Worm (Caenorhabditis elegans) whole organism, L4 larva: ENCODE results near the gene dap-3.

ENCODE experiments used
- D1046.2 ChIP-seq: fragments of 200-800 bp; sonication (Bioruptor generic); IDR thresholded peaks from 2 replicates; pipeline ENCODE4 v1.3.6; 2022; ENCODE audit warnings: missing genetic modification characterization, missing compliant biosample characterization
- F37D6.2 ChIP-seq: sonication (generic microtip); optimal IDR thresholded peaks from 2 replicates; lab custom pipeline; 2016; ENCODE audit warnings: mild to moderate bottlenecking, missing genetic modification characterization, missing compliant biosample characterization
- T20F7.1 ChIP-seq: fragments of 200-800 bp; sonication (Bioruptor generic); optimal IDR thresholded peaks from 2 replicates; lab custom pipeline; 2018; ENCODE audit warnings: mild to moderate bottlenecking, missing genetic modification characterization, missing compliant biosample characterization
- T26A8.4 ChIP-seq: fragments of 200-800 bp; sonication (Bioruptor generic); IDR thresholded peaks from 2 replicates; pipeline ENCODE4 v1.3.6; 2022; ENCODE audit warnings: missing genetic modification characterization, missing compliant biosample characterization
- Y48G9A.11 ChIP-seq: fragments of 200-800 bp; sonication (Bioruptor generic); IDR thresholded peaks from 2 replicates; pipeline ENCODE4 v1.3.6; 2022; ENCODE audit warnings: missing genetic modification reagents, missing genetic modification characterization, missing compliant biosample characterization
- ZK337.2 ChIP-seq: fragments of 200-800 bp; sonication (Bioruptor generic); IDR thresholded peaks from 2 replicates; pipeline ENCODE4 v1.3.6; 2022; ENCODE audit warnings: missing genetic modification reagents, missing genetic modification characterization, missing compliant biosample characterization
- ZK546.5 ChIP-seq, 2 experiments: sonication (generic microtip); optimal IDR thresholded peaks; 2 replicates each; lab custom pipeline; 2017; ENCODE audit warnings: missing biosample characterization in 2 of 2, missing genetic modification characterization in 2 of 2
- aha-1 ChIP-seq: fragments of 150-350 bp; peaks from one replicate; lab custom pipeline; 2014; ENCODE audit warnings: missing biosample characterization, missing genetic modification characterization
- aly-2 ChIP-seq: sonication (generic microtip); optimal IDR thresholded peaks from 2 replicates; lab custom pipeline; 2018; ENCODE audit warnings: missing biosample characterization, missing genetic modification characterization
- ctbp-1 ChIP-seq: fragments of 200-800 bp; sonication (Bioruptor generic); IDR thresholded peaks from 2 replicates; pipeline ENCODE4 v1.3.6; 2022; ENCODE audit warnings: missing genetic modification reagents, missing genetic modification characterization, missing compliant biosample characterization
- daf-12 ChIP-seq: fragments of 150-350 bp; optimal IDR thresholded peaks from 2 replicates; lab custom pipeline; 2014; ENCODE audit warnings: missing biosample characterization, missing genetic modification reagents, missing genetic modification characterization
- daf-16 ChIP-seq, 3 experiments: sonication (generic microtip); optimal IDR thresholded peaks; 2 replicates each; lab custom pipeline; 2016 to 2017; ENCODE audit warnings: missing genetic modification characterization in 3 of 3, missing genetic modification reagents in 3 of 3, mild to moderate bottlenecking in 2 of 3, missing compliant biosample characterization in 2 of 3, missing biosample characterization in 1 of 3, moderate library complexity in 1 of 3
- daf-8 ChIP-seq: fragments of 200-800 bp; sonication (Bioruptor generic); IDR thresholded peaks from 2 replicates; pipeline ENCODE4 v1.3.6; 2022; ENCODE audit warnings: missing genetic modification characterization, missing compliant biosample characterization
- dmd-6 ChIP-seq: fragments of 200-800 bp; sonication (Bioruptor generic); IDR thresholded peaks from 2 replicates; pipeline ENCODE4 v1.3.6; 2022; ENCODE audit warnings: missing genetic modification reagents, missing genetic modification characterization, missing compliant biosample characterization
- egl-43 ChIP-seq: fragments of 200-800 bp; sonication (Bioruptor generic); IDR thresholded peaks from 2 replicates; pipeline ENCODE4 v1.3.6; 2022; ENCODE audit warnings: missing genetic modification reagents, missing genetic modification characterization, missing compliant biosample characterization
- fos-1 ChIP-seq: fragments of 150-350 bp; optimal IDR thresholded peaks from 2 replicates; lab custom pipeline; 2014; ENCODE audit warnings: missing biosample characterization, missing genetic modification characterization
- gei-8 ChIP-seq: fragments of 200-800 bp; sonication (Bioruptor generic); optimal IDR thresholded peaks from 2 replicates; lab custom pipeline; 2018; ENCODE audit warnings: mild to moderate bottlenecking, missing genetic modification characterization, missing compliant biosample characterization
- hlh-11 ChIP-seq: fragments of 200-800 bp; sonication (Bioruptor generic); optimal IDR thresholded peaks from 2 replicates; lab custom pipeline; 2018; ENCODE audit warnings: mild to moderate bottlenecking, missing genetic modification characterization, missing compliant biosample characterization
- jun-1 ChIP-seq: fragments of 150-350 bp; optimal IDR thresholded peaks from 2 replicates; lab custom pipeline; 2014; ENCODE audit warnings: missing biosample characterization, missing genetic modification reagents, missing genetic modification characterization
- lim-7 ChIP-seq: fragments of 200-800 bp; sonication (Bioruptor generic); IDR thresholded peaks from 2 replicates; pipeline ENCODE4 v1.3.6; 2022; ENCODE audit warnings: missing genetic modification characterization, missing compliant biosample characterization
- lin-15B ChIP-seq: fragments of 150-350 bp; sonication (generic microtip); optimal IDR thresholded peaks from 3 replicates; lab custom pipeline; 2014; ENCODE audit warnings: missing biosample characterization, missing genetic modification characterization
- lin-29 ChIP-seq: fragments of 200-800 bp; sonication (Bioruptor generic); IDR thresholded peaks from 2 replicates; pipeline ENCODE4 v1.3.6; 2022; ENCODE audit warnings: missing genetic modification reagents, missing genetic modification characterization, missing compliant biosample characterization
- lin-38 ChIP-seq: fragments of 200-800 bp; sonication (Bioruptor generic); IDR thresholded peaks from 2 replicates; pipeline ENCODE4 v1.3.6; 2022; ENCODE audit warnings: missing genetic modification reagents, missing genetic modification characterization, missing compliant biosample characterization
- lin-39 ChIP-seq: fragments of 150-350 bp; optimal IDR thresholded peaks from 2 replicates; lab custom pipeline; 2014; ENCODE audit warnings: missing biosample characterization, missing genetic modification reagents, missing genetic modification characterization
- lir-3 ChIP-seq: sonication (generic microtip); optimal IDR thresholded peaks from 2 replicates; lab custom pipeline; 2016; ENCODE audit warnings: mild to moderate bottlenecking, missing genetic modification characterization, missing compliant biosample characterization
- lsy-2 ChIP-seq, 2 experiments: fragments of 150-350 bp in 1 of 2; sonication (generic microtip) in 1 of 2; optimal IDR thresholded peaks; 2 replicates each; lab custom pipeline; 2014 to 2017; ENCODE audit warnings: missing biosample characterization in 2 of 2, missing genetic modification characterization in 2 of 2
- madf-5 ChIP-seq, 2 experiments: fragments of 200-800 bp; sonication (Bioruptor generic); IDR thresholded peaks; 2 replicates each; pipeline ENCODE4 v1.3.6; 2022; ENCODE audit warnings: missing compliant biosample characterization in 2 of 2, missing genetic modification characterization in 2 of 2
- madf-9 ChIP-seq: fragments of 200-800 bp; sonication (Bioruptor generic); conservative IDR thresholded peaks from 2 replicates; pipeline ENCODE4 v1.3.6; 2022; ENCODE audit warnings: missing genetic modification reagents, missing genetic modification characterization, missing compliant biosample characterization
- mdl-1 ChIP-seq, 2 experiments: fragments of 150-350 bp in 1 of 2; sonication (generic microtip) in 1 of 2; optimal IDR thresholded peaks; 2 replicates each; lab custom pipeline; 2014 to 2017; ENCODE audit warnings: missing biosample characterization in 2 of 2, missing genetic modification characterization in 2 of 2
- mdt-29 ChIP-seq: fragments of 200-800 bp; sonication (Bioruptor generic); IDR thresholded peaks from 2 replicates; pipeline ENCODE4 v1.3.6; 2022; ENCODE audit warnings: missing genetic modification reagents, missing genetic modification characterization, missing compliant biosample characterization
- nhr-11 ChIP-seq: fragments of 150-350 bp; optimal IDR thresholded peaks from 2 replicates; lab custom pipeline; 2014; ENCODE audit warnings: missing biosample characterization, missing genetic modification characterization
- nhr-25 ChIP-seq: sonication (generic microtip); optimal IDR thresholded peaks from 2 replicates; lab custom pipeline; 2017; ENCODE audit warnings: missing genetic modification characterization, mild to moderate bottlenecking, missing compliant biosample characterization, antibody characterized with exemption, moderate library complexity, borderline replicate concordance; ENCODE audit not compliant: insufficient read depth
- nhr-28 ChIP-seq: fragments of 150-350 bp; optimal IDR thresholded peaks from 2 replicates; lab custom pipeline; 2014; ENCODE audit warnings: missing biosample characterization, missing genetic modification characterization
- php-3 ChIP-seq: fragments of 200-800 bp; sonication (Bioruptor generic); IDR thresholded peaks from 2 replicates; pipeline ENCODE4 v1.3.6; 2022; ENCODE audit warnings: missing genetic modification reagents, missing genetic modification characterization, missing compliant biosample characterization
- pqm-1 ChIP-seq: sonication (generic microtip); optimal IDR thresholded peaks from 2 replicates; lab custom pipeline; 2017; ENCODE audit warnings: missing biosample characterization, missing genetic modification characterization
- rbr-2 ChIP-seq: sonication (generic microtip); optimal IDR thresholded peaks from 2 replicates; lab custom pipeline; 2016; ENCODE audit warnings: missing genotype, missing genetic modification characterization, missing compliant biosample characterization
- set-16 ChIP-seq: fragments of 200-800 bp; sonication (Bioruptor generic); IDR thresholded peaks from 2 replicates; pipeline ENCODE4 v1.3.6; 2022; ENCODE audit warnings: missing genetic modification reagents, missing genetic modification characterization, missing compliant biosample characterization
- skn-1 ChIP-seq: fragments of 150-350 bp; optimal IDR thresholded peaks from 2 replicates; lab custom pipeline; 2014; ENCODE audit warnings: missing biosample characterization, missing genetic modification characterization
- snpc-1.2 ChIP-seq: fragments of 200-800 bp; sonication (Bioruptor generic); IDR thresholded peaks from 2 replicates; pipeline ENCODE4 v1.3.6; 2022; ENCODE audit warnings: missing genetic modification reagents, missing genetic modification characterization, missing compliant biosample characterization
- tag-97 ChIP-seq: fragments of 200-800 bp; sonication (Bioruptor generic); IDR thresholded peaks from 2 replicates; pipeline ENCODE4 v1.3.6; 2022; ENCODE audit warnings: missing genetic modification characterization, missing compliant biosample characterization
- unc-130 ChIP-seq: sonication (generic microtip); optimal IDR thresholded peaks from 2 replicates; lab custom pipeline; 2016; ENCODE audit warnings: missing genetic modification reagents, missing genetic modification characterization, missing compliant biosample characterization
- unc-39 ChIP-seq: sonication (generic microtip); optimal IDR thresholded peaks from 2 replicates; lab custom pipeline; 2017; ENCODE audit warnings: missing biosample characterization, missing genetic modification characterization
- zfp-3 ChIP-seq: fragments of 200-800 bp; sonication (Bioruptor generic); conservative IDR thresholded peaks from 2 replicates; pipeline ENCODE4 v1.3.6; 2022; ENCODE audit warnings: missing genetic modification reagents, missing genetic modification characterization, missing compliant biosample characterization
- zip-11 ChIP-seq: fragments of 200-800 bp; sonication (Bioruptor generic); IDR thresholded peaks from 2 replicates; pipeline ENCODE4 v1.3.6; 2022; ENCODE audit warnings: missing genetic modification characterization, missing compliant biosample characterization
- zip-2 ChIP-seq: fragments of 150-350 bp; optimal IDR thresholded peaks from 2 replicates; lab custom pipeline; 2014; ENCODE audit warnings: missing biosample characterization, missing genetic modification characterization
- ztf-7 ChIP-seq: fragments of 150-350 bp; optimal IDR thresholded peaks from 2 replicates; lab custom pipeline; 2014; ENCODE audit warnings: missing biosample characterization, missing genetic modification characterization

Gene dap-3

ce11 chrII:10551985-10552736 lies 28.8 kb upstream of the dap-3 start (continued):
- TF ChIP-seq ztf-7 = peak; percentile 61
- TF ChIP-seq aha-1 (tag; lab: Kevin White, UChicago) = peak; percentile 99
- TF ChIP-seq nhr-11 (tag; lab: Kevin White, UChicago) = peak; percentile 98
- peak; percentile 76 to 91 for TF ChIP-seq mdl-1 (tag; optimal IDR thresholded peaks at IDR 0.05; lab: Kevin White, UChicago)
- peak; percentile 70 for TF ChIP-seq F37D6.2
- no peak for TF ChIP-seq snpc-1.2
- no peak for TF ChIP-seq daf-12
- no peak for TF ChIP-seq zip-11 (GFP tag; lab: Robert Waterston, UW)
- 0 out of 2 replicates have a peak, but pooled peaks have one; percentile 18 for TF ChIP-seq lim-7 (GFP tag; lab: Robert Waterston, UW)
- TF ChIP-seq ZK337.2 (GFP tag; lab: Robert Waterston, UW) = peak; percentile 6; the same call in 1 of the 2 replicates
- TF ChIP-seq dmd-6 (GFP tag; lab: Robert Waterston, UW) = peak; percentile 87
- TF ChIP-seq unc-130 (GFP tag; lab: Kevin White, UChicago) = no peak
- TF ChIP-seq set-16 (GFP tag; lab: Robert Waterston, UW) = peak; percentile 55
- TF ChIP-seq php-3 (GFP tag; lab: Robert Waterston, UW) = peak; percentile 40
- TF ChIP-seq nhr-28 (tag; lab: Kevin White, UChicago) = peak; percentile 90
- TF ChIP-seq lin-39 (tag; lab: Kevin White, UChicago) = no peak
- TF ChIP-seq rbr-2 = peak; percentile 83
- TF ChIP-seq nhr-25 = peak; percentile 81
- TF ChIP-seq pqm-1 = no peak
- no peak for TF ChIP-seq zip-2 (tag; lab: Kevin White, UChicago)
- peak; percentile 89 for TF ChIP-seq jun-1 (tag; lab: Kevin White, UChicago)
- peak; percentile 74 for TF ChIP-seq gei-8
- TF ChIP-seq aly-2 (tag; lab: Kevin White, UChicago) = no peak
- TF ChIP-seq T26A8.4 (GFP tag; lab: Robert Waterston, UW) = peak; percentile 67
- no peak for TF ChIP-seq unc-39

- TF ChIP-seq madf-9 (GFP tag; lab: Robert Waterston, UW) (0 out of 2 replicates have a peak, but pooled peaks have one; percentile 24), lir-3 (tag; lab: Kevin White, UChicago) (no peak), fos-1 (no peak), dmd-6 (GFP tag; lab: Robert Waterston, UW) (no peak), lim-7 (GFP tag; lab: Robert Waterston, UW) (no peak), daf-8 (GFP tag; lab: Robert Waterston, UW) (no peak), gei-8 (no peak), aha-1 (tag; lab: Kevin White, UChicago) (peak; percentile 85), lin-15B (no peak), daf-16 (GFP tag; optimal IDR thresholded peaks at IDR 0.05; lab: Kevin White, UChicago) (no peak), daf-16 (tag; optimal IDR thresholded peaks at IDR 0.05; lab: Kevin White, UChicago) (peak; percentile 12), lsy-2 (tag; optimal IDR thresholded peaks at IDR 0.05; lab: Kevin White, UChicago) (peak in 1 of 2 experiments; percentile 43), nhr-11 (tag; lab: Kevin White, UChicago) (peak; percentile 31), lin-38 (GFP tag; lab: Robert Waterston, UW) (no peak), ctbp-1 (GFP tag; lab: Robert Waterston, UW) (0 out of 2 replicates have a peak, but pooled peaks have one; percentile 7), Y48G9A.11 (GFP tag; lab: Robert Waterston, UW) (no peak), T20F7.1 (peak; percentile 32), skn-1 (tag; lab: Kevin White, UChicago) (no peak), pqm-1 (no peak), lin-29 (GFP tag; lab: Robert Waterston, UW) (no peak), tag-97 (GFP tag; lab: Robert Waterston, UW) (no peak), ZK546.5 (tag; optimal IDR thresholded peaks at IDR 0.05; lab: Kevin White, UChicago) (no peak), mdt-29 (GFP tag; lab: Robert Waterston, UW) (peak; percentile 34; the same call in 1 of the 2 replicates), hlh-11 (tag; lab: Kevin White, UChicago) (peak; percentile 12), madf-5 (GFP tag; IDR thresholded peaks at IDR 0.05; lab: Robert Waterston, UW) (0 out of 4 replicates have a peak, but pooled peaks have one; percentile 15 to 25), D1046.2 (peak; percentile 81; the same call in 1 of the 2 replicates), zfp-3 (peak; percentile 56; the same call in 1 of the 2 replicates), egl-43 (GFP tag; lab: Robert Waterston, UW) (0 out of 2 replicates have a peak, but pooled peaks have one; percentile 25)
These were observed 27.4 kb upstream of the dap-3 start for ce11 chrII:10553377-10554045.
